Fruit fly (Drosophila melanogaster) whole organism, prepupa: ENCODE measurements around the gene Tace.
A peak's percentile ranks its signal among the peaks of the same experiment; 100 is the strongest.

ENCODE experiments used
- Blimp-1 ChIP-seq: fragments of 200-800 bp; sonication (Bioruptor generic); optimal IDR thresholded peaks from 3 replicates; lab custom pipeline; 2017; ENCODE audit warnings: missing biosample characterization, missing genetic modification characterization, mild to moderate bottlenecking, moderate library complexity, missing genetic modification reagents
- CG10631 ChIP-seq: fragments of 200-800 bp; sonication (Bioruptor generic); optimal IDR thresholded peaks from 2 replicates; lab custom pipeline; 2016; ENCODE audit warnings: missing biosample characterization, missing genetic modification characterization
- CG11294 ChIP-seq: fragments of 200-800 bp; sonication (Bioruptor generic); IDR thresholded peaks from 2 replicates; pipeline ENCODE4 v1.3.6; 2022; ENCODE audit warnings: missing biosample characterization, missing genetic modification characterization
- CG15336 ChIP-seq: fragments of 200-800 bp; sonication (Bioruptor generic); IDR thresholded peaks from 2 replicates; pipeline ENCODE4 v1.3.6; 2022; ENCODE audit warnings: missing biosample characterization, missing genetic modification characterization
- CG1621 ChIP-seq: fragments of 200-800 bp; sonication (Bioruptor generic); optimal IDR thresholded peaks from 3 replicates; lab custom pipeline; 2018; ENCODE audit warnings: missing biosample characterization, mild to moderate bottlenecking, missing genetic modification characterization
- CG16779 ChIP-seq: fragments of 200-800 bp; sonication (Bioruptor generic); optimal IDR thresholded peaks from 3 replicates; lab custom pipeline; 2017; ENCODE audit warnings: missing biosample characterization, mild to moderate bottlenecking, missing genetic modification characterization
- CG3032 ChIP-seq: fragments of 200-800 bp; optimal IDR thresholded peaks from 2 replicates; lab custom pipeline; 2019; ENCODE audit warnings: missing biosample characterization, mild to moderate bottlenecking, missing genetic modification characterization, moderate library complexity
- CG31627 ChIP-seq: fragments of 200-800 bp; sonication (Bioruptor generic); optimal IDR thresholded peaks from 3 replicates; lab custom pipeline; 2016; ENCODE audit warnings: missing biosample characterization, missing genetic modification characterization
- CG32006 ChIP-seq: fragments of 200-800 bp; sonication (Bioruptor generic); optimal IDR thresholded peaks from 3 replicates; lab custom pipeline; 2017; ENCODE audit warnings: missing biosample characterization, mild to moderate bottlenecking, missing genetic modification characterization
- CG34406 ChIP-seq: fragments of 200-800 bp; sonication (Bioruptor generic); optimal IDR thresholded peaks from 3 replicates; lab custom pipeline; 2016; ENCODE audit warnings: missing biosample characterization, missing genetic modification characterization
- CG3919 ChIP-seq: fragments of 200-800 bp; sonication (Bioruptor generic); optimal IDR thresholded peaks from 3 replicates; lab custom pipeline; 2016; ENCODE audit warnings: missing biosample characterization, missing genetic modification characterization
- CG4318 ChIP-seq: fragments of 200-800 bp; sonication (Bioruptor generic); optimal IDR thresholded peaks from 3 replicates; lab custom pipeline; 2017; ENCODE audit warnings: missing biosample characterization, mild to moderate bottlenecking, missing genetic modification characterization
- CG6163 ChIP-seq: fragments of 200-800 bp; sonication (Bioruptor generic); IDR thresholded peaks from 3 replicates; pipeline ENCODE4 v1.3.6; 2022; ENCODE audit warnings: missing biosample characterization, missing genetic modification characterization
- CG6276 ChIP-seq: fragments of 200-800 bp; sonication (Bioruptor generic); optimal IDR thresholded peaks from 2 replicates; lab custom pipeline; 2017; ENCODE audit warnings: missing biosample characterization, mild to moderate bottlenecking, missing genetic modification characterization
- CG6792 ChIP-seq: fragments of 200-800 bp; sonication (Bioruptor generic); optimal IDR thresholded peaks from 3 replicates; lab custom pipeline; 2016; ENCODE audit warnings: missing biosample characterization, missing genetic modification characterization
- CG6808 ChIP-seq: fragments of 200-800 bp; sonication (Bioruptor generic); optimal IDR thresholded peaks from 3 replicates; lab custom pipeline; 2017; ENCODE audit warnings: missing biosample characterization, missing genetic modification characterization, mild to moderate bottlenecking, moderate library complexity, missing genetic modification reagents
- CG7368 ChIP-seq: fragments of 200-800 bp; sonication (Bioruptor generic); optimal IDR thresholded peaks from 3 replicates; lab custom pipeline; 2016; ENCODE audit warnings: missing biosample characterization, missing genetic modification characterization
- CG8119 ChIP-seq: fragments of 200-800 bp; sonication (Bioruptor generic); IDR thresholded peaks from 3 replicates; pipeline ENCODE4 v1.3.6; 2022; ENCODE audit warnings: missing biosample characterization, missing genetic modification characterization
- CG8319 ChIP-seq: fragments of 200-800 bp; sonication (Bioruptor generic); optimal IDR thresholded peaks from 3 replicates; lab custom pipeline; 2016; ENCODE audit warnings: missing biosample characterization, missing genetic modification characterization
- CG9139 ChIP-seq: fragments of 200-800 bp; sonication (Bioruptor generic); optimal IDR thresholded peaks from 3 replicates; lab custom pipeline; 2017; ENCODE audit warnings: missing biosample characterization, mild to moderate bottlenecking, missing genetic modification characterization
- Eip75B ChIP-seq: fragments of 200-800 bp; sonication (Bioruptor generic); optimal IDR thresholded peaks from 3 replicates; lab custom pipeline; 2016; ENCODE audit warnings: missing biosample characterization, missing genetic modification characterization
- Eip78C ChIP-seq: fragments of 200-800 bp; sonication (Bioruptor generic); peaks from one replicate; lab custom pipeline; 2016; ENCODE audit warnings: missing biosample characterization, missing genetic modification characterization
- Ets21C ChIP-seq: fragments of 200-800 bp; sonication (Bioruptor generic); optimal IDR thresholded peaks from 3 replicates; lab custom pipeline; 2016; ENCODE audit warnings: missing biosample characterization, missing genetic modification characterization
- Ets96B ChIP-seq: fragments of 200-800 bp; optimal IDR thresholded peaks from 2 replicates; lab custom pipeline; 2019; ENCODE audit warnings: missing biosample characterization, mild to moderate bottlenecking, missing genetic modification characterization, moderate library complexity
- Gug ChIP-seq: fragments of 200-800 bp; sonication (Bioruptor generic); IDR thresholded peaks from 2 replicates; pipeline ENCODE4 v1.3.6; 2022; ENCODE audit warnings: missing biosample characterization, missing genetic modification characterization
- Hr39 ChIP-seq: fragments of 200-800 bp; sonication (Bioruptor generic); optimal IDR thresholded peaks from 2 replicates; lab custom pipeline; 2016; ENCODE audit warnings: missing biosample characterization, missing genetic modification characterization
- Hr4 ChIP-seq: fragments of 200-800 bp; sonication (Bioruptor generic); optimal IDR thresholded peaks from 3 replicates; lab custom pipeline; 2016; ENCODE audit warnings: missing biosample characterization, missing genetic modification characterization
- Lpt ChIP-seq: fragments of 200-800 bp; sonication (Bioruptor generic); optimal IDR thresholded peaks from 3 replicates; lab custom pipeline; 2016; ENCODE audit warnings: missing biosample characterization, missing genetic modification characterization
- OdsH ChIP-seq: fragments of 200-800 bp; sonication (Bioruptor generic); optimal IDR thresholded peaks from 3 replicates; lab custom pipeline; 2016; ENCODE audit warnings: missing biosample characterization, missing genetic modification characterization
- Sox102F ChIP-seq: fragments of 200-800 bp; sonication (Bioruptor generic); optimal IDR thresholded peaks from 2 replicates; lab custom pipeline; 2016; ENCODE audit warnings: missing biosample characterization, mild to moderate bottlenecking, missing genetic modification characterization
- Sox14 ChIP-seq: fragments of 200-800 bp; sonication (Bioruptor generic); optimal IDR thresholded peaks from 3 replicates; lab custom pipeline; 2016; ENCODE audit warnings: missing biosample characterization, missing genetic modification characterization
- Sox15 ChIP-seq: fragments of 200-800 bp; sonication (Bioruptor generic); optimal IDR thresholded peaks from 3 replicates; lab custom pipeline; 2016; ENCODE audit warnings: missing biosample characterization, missing genetic modification characterization
- achi ChIP-seq: fragments of 200-800 bp; sonication (Bioruptor generic); optimal IDR thresholded peaks from 3 replicates; lab custom pipeline; 2016; ENCODE audit warnings: missing biosample characterization, missing genetic modification characterization
- acj6 ChIP-seq: fragments of 200-800 bp; sonication (Bioruptor generic); optimal IDR thresholded peaks from 3 replicates; lab custom pipeline; 2016; ENCODE audit warnings: missing biosample characterization, missing genetic modification characterization
- cyc ChIP-seq: fragments of 200-800 bp; sonication (Bioruptor generic); optimal IDR thresholded peaks from 3 replicates; lab custom pipeline; 2016; ENCODE audit warnings: missing biosample characterization, missing genetic modification characterization
- dsx ChIP-seq: fragments of 200-800 bp; optimal IDR thresholded peaks from 3 replicates; lab custom pipeline; 2019; ENCODE audit warnings: missing biosample characterization, mild to moderate bottlenecking, missing genetic modification characterization, moderate library complexity; ENCODE audit not compliant: poor library complexity, severe bottlenecking
- eg ChIP-seq: fragments of 200-800 bp; sonication (Bioruptor generic); IDR thresholded peaks from 3 replicates; pipeline ENCODE4 v1.3.6; 2022; ENCODE audit warnings: missing biosample characterization, missing genetic modification characterization
- esn ChIP-seq: fragments of 200-800 bp; sonication (Bioruptor generic); optimal IDR thresholded peaks from 2 replicates; lab custom pipeline; 2016; ENCODE audit warnings: missing biosample characterization, mild to moderate bottlenecking, missing genetic modification characterization, moderate library complexity
- fd85E ChIP-seq: fragments of 200-800 bp; sonication (Bioruptor generic); optimal IDR thresholded peaks from 3 replicates; lab custom pipeline; 2016; ENCODE audit warnings: missing biosample characterization, missing genetic modification characterization
- fkh ChIP-seq: fragments of 200-800 bp; sonication (Bioruptor generic); optimal IDR thresholded peaks from 3 replicates; lab custom pipeline; 2017; ENCODE audit warnings: missing biosample characterization, mild to moderate bottlenecking, missing genetic modification characterization, moderate library complexity
- lz ChIP-seq: fragments of 200-800 bp; sonication (Bioruptor generic); optimal IDR thresholded peaks from 3 replicates; lab custom pipeline; 2016; ENCODE audit warnings: missing biosample characterization, missing genetic modification characterization
- net ChIP-seq: fragments of 200-800 bp; sonication (Bioruptor generic); optimal IDR thresholded peaks from 3 replicates; lab custom pipeline; 2016; ENCODE audit warnings: missing biosample characterization, missing genetic modification characterization
- pdm3 ChIP-seq: fragments of 200-800 bp; sonication (Bioruptor generic); optimal IDR thresholded peaks from 3 replicates; lab custom pipeline; 2016; ENCODE audit warnings: missing biosample characterization, missing genetic modification characterization
- salr ChIP-seq, 2 experiments: fragments of 200-800 bp; sonication (Bioruptor generic); optimal IDR thresholded peaks; 3 replicates each; lab custom pipeline; 2016 to 2018; ENCODE audit warnings: missing biosample characterization in 2 of 2, missing genetic modification characterization in 2 of 2, mild to moderate bottlenecking in 1 of 2
- spab ChIP-seq: fragments of 200-800 bp; sonication (Bioruptor generic); optimal IDR thresholded peaks from 2 replicates; lab custom pipeline; 2017; ENCODE audit warnings: missing biosample characterization, mild to moderate bottlenecking, missing genetic modification characterization, missing genetic modification reagents
- ss ChIP-seq, 2 experiments: fragments of 200-800 bp; sonication (Bioruptor generic); optimal IDR thresholded peaks; 2 replicates in 1 of 2; 3 replicates in 1 of 2; lab custom pipeline; 2017 to 2018; ENCODE audit warnings: mild to moderate bottlenecking in 2 of 2, missing biosample characterization in 2 of 2, missing genetic modification characterization in 2 of 2, moderate library complexity in 1 of 2
- topi ChIP-seq: fragments of 200-800 bp; sonication (Bioruptor generic); optimal IDR thresholded peaks from 3 replicates; lab custom pipeline; 2016; ENCODE audit warnings: missing biosample characterization, missing genetic modification characterization

The Tace gene

dm6 chr3R:30005332-30005979, 5.1 kb downstream of the Tace start:
- no peak for TF ChIP-seq CG8319
- TF ChIP-seq Ets21C (GFP tag; lab: Kevin White, UChicago), result no peak
- TF ChIP-seq CG7368 (GFP tag; lab: Kevin White, UChicago), result no peak
- no peak for TF ChIP-seq fd85E (GFP tag; lab: Kevin White, UChicago)
- TF ChIP-seq CG31627 (GFP tag; lab: Kevin White, UChicago), result no peak
- TF ChIP-seq Ets96B (tag; lab: Kevin White, UChicago), result peak; percentile 49
- no peak for TF ChIP-seq CG4318 (GFP tag; lab: Kevin White, UChicago)
- peak; percentile 63 for TF ChIP-seq Lpt (GFP tag; lab: Kevin White, UChicago)
- peak; percentile 75 for TF ChIP-seq CG9139 (GFP tag; lab: Kevin White, UChicago)
- TF ChIP-seq CG15336 (GFP tag; lab: Robert Waterston, UW), result peak; percentile 41; the same call in 1 of the 2 replicates
- TF ChIP-seq CG6276 (GFP tag; lab: Kevin White, UChicago), result no peak
- no peak for TF ChIP-seq OdsH (GFP tag; lab: Kevin White, UChicago)
- peak; percentile 10 for TF ChIP-seq CG3919 (GFP tag; lab: Kevin White, UChicago)
- TF ChIP-seq Eip75B (GFP tag; lab: Kevin White, UChicago), result peak; percentile 41
- peak in 1 of 2 experiments; percentile 1 for TF ChIP-seq salr (GFP tag; optimal IDR thresholded peaks at IDR 0.05; lab: Kevin White, UChicago)
- TF ChIP-seq CG3032 (tag; lab: Kevin White, UChicago), result peak; percentile 24
- peak; percentile 67 for TF ChIP-seq CG8119 (GFP tag; lab: Robert Waterston, UW)
- peak; percentile 47 for TF ChIP-seq CG32006 (GFP tag; lab: Kevin White, UChicago)
- TF ChIP-seq pdm3 (GFP tag; lab: Kevin White, UChicago), result no peak
- TF ChIP-seq CG6163 (GFP tag; lab: Robert Waterston, UW), result peak; percentile 84
- TF ChIP-seq Sox14 (GFP tag; lab: Kevin White, UChicago), result no peak
- TF ChIP-seq CG1621 (tag; lab: Kevin White, UChicago), result peak; percentile 66
- no peak for TF ChIP-seq CG6792 (GFP tag; lab: Kevin White, UChicago)
- peak; percentile 12; the same call in 1 of the 2 replicates for TF ChIP-seq CG11294 (GFP tag; lab: Robert Waterston, UW)
- no peak for TF ChIP-seq lz (GFP tag; lab: Kevin White, UChicago)
- no peak for TF ChIP-seq Gug (GFP tag; lab: Robert Waterston, UW)
- TF ChIP-seq ss (GFP tag; optimal IDR thresholded peaks at IDR 0.05; lab: Kevin White, UChicago), result peak; percentile 81 to 85
- no peak for TF ChIP-seq Sox102F (GFP tag; lab: Kevin White, UChicago)
- peak; percentile 78 for TF ChIP-seq CG16779 (tag; lab: Kevin White, UChicago)
- TF ChIP-seq eg (GFP tag; lab: Robert Waterston, UW), result peak; percentile 87
- TF ChIP-seq spab, result peak; percentile 58
- TF ChIP-seq net (GFP tag; lab: Kevin White, UChicago), result no peak
- TF ChIP-seq CG6808, result peak; percentile 77
- TF ChIP-seq Hr39 (GFP tag; lab: Kevin White, UChicago), result no peak
- TF ChIP-seq achi (GFP tag; lab: Kevin White, UChicago), result peak; percentile 12
- TF ChIP-seq cyc (GFP tag; lab: Kevin White, UChicago), result no peak
- TF ChIP-seq Hr4 (GFP tag; lab: Kevin White, UChicago), result no peak
- peak; percentile 16 for TF ChIP-seq dsx (GFP tag; lab: Kevin White, UChicago)
- no peak for TF ChIP-seq CG34406
- peak; percentile 62 for TF ChIP-seq Eip78C
- no peak for TF ChIP-seq Sox15 (GFP tag; lab: Kevin White, UChicago)
- TF ChIP-seq Blimp-1, result no peak
- TF ChIP-seq topi (GFP tag; lab: Kevin White, UChicago), result no peak
- TF ChIP-seq fkh (GFP tag; lab: Kevin White, UChicago), result no peak
- TF ChIP-seq esn (GFP tag; lab: Kevin White, UChicago), result no peak
- peak; percentile 51 for TF ChIP-seq CG10631 (GFP tag; lab: Kevin White, UChicago)
- TF ChIP-seq acj6 (GFP tag; lab: Kevin White, UChicago), result no peak
